Fruit fly (Drosophila melanogaster): Measurements from ENCODE around the gene CG11601.

The CG11601 gene

dm6 chr2L:285596-286023 is 2.5 kb upstream of the CG11601 start (continued):
- TF ChIP-seq Myb (GFP tag; optimal IDR thresholded peaks at IDR 0.05) (peak; percentile 50), CG1603 (tag; optimal IDR thresholded peaks at IDR 0.05) (peak; percentile 70), fd102C (GFP tag; optimal IDR thresholded peaks at IDR 0.05) (no peak), chif (GFP tag; optimal IDR thresholded peaks at IDR 0.05) (peak; percentile 21 to 25), mld (GFP tag; IDR thresholded peaks at IDR 0.05; ENCODE audit: partially characterized antibody) (no peak), Lim3 (GFP tag; IDR thresholded peaks at IDR 0.05) (no peak), wdn (GFP tag; IDR thresholded peaks at IDR 0.05) (0 out of 2 replicates have a peak, but pooled peaks have one; percentile 27), aop (GFP tag; IDR thresholded peaks at IDR 0.05) (no peak), CG18476 (GFP tag; optimal IDR thresholded peaks at IDR 0.05) (peak; percentile 49), amos (GFP tag; IDR thresholded peaks at IDR 0.05; ENCODE audit: partially characterized antibody) (peak; percentile 37; the same call in 1 of the 2 replicates), fd3F (GFP tag; optimal IDR thresholded peaks at IDR 0.05) (peak; percentile 15), her (GFP tag; optimal IDR thresholded peaks at IDR 0.05) (peak; percentile 47), CG34224 (GFP tag; IDR thresholded peaks at IDR 0.05; ENCODE audit: partially characterized antibody) (peak; percentile 26; the same call in 1 of the 3 replicates), ase (GFP tag; IDR thresholded peaks at IDR 0.05) (no peak), MBD-R2 (GFP tag; IDR thresholded peaks at IDR 0.05) (peak; percentile 77; the same call in 1 of the 2 replicates), CG3281 (GFP tag; optimal IDR thresholded peaks at IDR 0.05) (peak; percentile 65), ttk (GFP tag; IDR thresholded peaks at IDR 0.05) (peak; percentile 79), vnd (GFP tag; IDR thresholded peaks at IDR 0.05; ENCODE audit: partially characterized antibody) (no peak), Opbp (GFP tag; IDR thresholded peaks at IDR 0.05; ENCODE audit: partially characterized antibody) (peak; percentile 64; the same call in 2 of the 3 replicates), exex (tag; optimal IDR thresholded peaks at IDR 0.05) (no peak), CG32767 (GFP tag; IDR thresholded peaks at IDR 0.05) (peak; percentile 65), crc (GFP tag; optimal IDR thresholded peaks at IDR 0.05) (no peak), CG15011 (GFP tag; optimal IDR thresholded peaks at IDR 0.05) (no peak), bigmax (GFP tag; optimal IDR thresholded peaks at IDR 0.05) (no peak), CG12299 (tag; optimal IDR thresholded peaks at IDR 0.05) (peak; percentile 28), GATAe (GFP tag; conservative IDR thresholded peaks at IDR 0.05) (no peak), gsb (GFP tag; IDR thresholded peaks at IDR 0.05) (0 out of 2 replicates have a peak, but pooled peaks have one; percentile 41), sr (GFP tag; IDR thresholded peaks at IDR 0.05) (peak; percentile 31; the same call in 1 of the 3 replicates), CG33213 (GFP tag; optimal IDR thresholded peaks at IDR 0.05) (peak; percentile 70), hth (optimal IDR thresholded peaks at IDR 0.05) (no peak), pfk (GFP tag; optimal IDR thresholded peaks at IDR 0.05) (peak; percentile 4), CG17568 (GFP tag; optimal IDR thresholded peaks at IDR 0.05) (peak; percentile 16), knrl (GFP tag; IDR thresholded peaks at IDR 0.05; ENCODE audit: partially characterized antibody) (peak; percentile 26; the same call in 1 of the 3 replicates), CG10209 (GFP tag; optimal IDR thresholded peaks at IDR 0.05) (peak; percentile 17), CG12744 (GFP tag; optimal IDR thresholded peaks at IDR 0.05) (no peak), Dip2 (GFP tag; IDR thresholded peaks at IDR 0.05) (no peak), ftz-f1 (GFP tag; optimal IDR thresholded peaks at IDR 0.05) (peak; percentile 64), Oli (tag; optimal IDR thresholded peaks at IDR 0.05) (peak; percentile 52), ci (GFP tag; IDR thresholded peaks at IDR 0.05) (peak; percentile 84), CG16863 (GFP tag; optimal IDR thresholded peaks at IDR 0.05) (peak; percentile 34), onecut (GFP tag; IDR thresholded peaks at IDR 0.05) (peak; percentile 91), Stat92E (GFP tag; optimal IDR thresholded peaks at IDR 0.05) (peak in 1 of 3 experiments; percentile 56), stwl (tag; optimal IDR thresholded peaks at IDR 0.05) (peak; percentile 77), CG10366 (GFP tag; IDR thresholded peaks at IDR 0.05) (no peak), tx (GFP tag; optimal IDR thresholded peaks at IDR 0.05) (peak; percentile 31), vvl (GFP tag; IDR thresholded peaks at IDR 0.05) (peak; percentile 75), HHEX (GFP tag; optimal IDR thresholded peaks at IDR 0.05) (peak; percentile 55), CG4360 (GFP tag; IDR thresholded peaks at IDR 0.05) (no peak), CG1529 (GFP tag; optimal IDR thresholded peaks at IDR 0.05) (no peak), wek (GFP tag; optimal IDR thresholded peaks at IDR 0.05) (no peak)

Measured in whole organism, embryonic.